Fruit fly (Drosophila melanogaster) Kc167 (cell line): ENCODE results near the gene CG17292.

ENCODE experiments used
- Myc ChIP-seq: fragments of >200 bp; optimal IDR thresholded peaks from 2 replicates; lab custom pipeline; 2017; ENCODE audit warnings: missing external identifiers
- Sin3A ChIP-seq: fragments of >200 bp; optimal IDR thresholded peaks from 2 replicates; lab custom pipeline; 2018; ENCODE audit warnings: missing external identifiers
- h ChIP-seq: fragments of >200 bp; optimal IDR thresholded peaks from 3 replicates; lab custom pipeline; 2018; ENCODE audit warnings: missing external identifiers
- insv ChIP-seq: fragments of >200 bp; optimal IDR thresholded peaks from 3 replicates; lab custom pipeline; 2018; ENCODE audit warnings: missing external identifiers
- psq ChIP-seq: fragments of >200 bp; optimal IDR thresholded peaks from 2 replicates; lab custom pipeline; 2017; ENCODE audit warnings: missing external identifiers
- ttk ChIP-seq: sonication (Bioruptor generic); optimal IDR thresholded peaks from 2 replicates; lab custom pipeline; 2017; ENCODE audit warnings: missing external identifiers

The CG17292 gene

DNA sequence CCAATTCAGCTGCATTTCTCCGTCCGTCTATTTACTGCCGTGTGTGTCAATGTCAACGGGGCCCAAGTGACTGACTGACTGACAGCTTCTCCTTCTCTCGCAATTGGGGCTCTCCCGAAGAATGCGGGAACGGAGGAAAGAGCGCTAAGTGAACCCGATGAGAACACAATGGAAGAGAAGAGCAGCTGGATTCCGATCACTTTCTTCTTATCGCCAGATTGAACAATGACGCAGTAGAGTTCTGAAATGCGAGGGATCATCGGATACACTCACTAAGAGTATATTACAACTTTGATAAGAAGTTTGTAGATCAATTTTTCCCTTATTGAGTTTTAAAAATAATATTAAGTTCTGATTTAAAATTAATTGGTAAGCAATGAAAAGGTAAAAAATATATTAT, 41.3 kb downstream of the CG17292 start, which contains the start of gene Naglu:
TSS of gene Naglu (minus strand) at position 339 of the 400 bp plus-strand sequence.
- TF ChIP-seq Sin3A (lab: Kevin White, UChicago) (no peak), Myc (lab: Kevin White, UChicago) (no peak), h (no peak), ttk (lab: Kevin White, UChicago) (no peak), insv (lab: Kevin White, UChicago) (no peak), psq (lab: Kevin White, UChicago) (no peak)

DNA sequence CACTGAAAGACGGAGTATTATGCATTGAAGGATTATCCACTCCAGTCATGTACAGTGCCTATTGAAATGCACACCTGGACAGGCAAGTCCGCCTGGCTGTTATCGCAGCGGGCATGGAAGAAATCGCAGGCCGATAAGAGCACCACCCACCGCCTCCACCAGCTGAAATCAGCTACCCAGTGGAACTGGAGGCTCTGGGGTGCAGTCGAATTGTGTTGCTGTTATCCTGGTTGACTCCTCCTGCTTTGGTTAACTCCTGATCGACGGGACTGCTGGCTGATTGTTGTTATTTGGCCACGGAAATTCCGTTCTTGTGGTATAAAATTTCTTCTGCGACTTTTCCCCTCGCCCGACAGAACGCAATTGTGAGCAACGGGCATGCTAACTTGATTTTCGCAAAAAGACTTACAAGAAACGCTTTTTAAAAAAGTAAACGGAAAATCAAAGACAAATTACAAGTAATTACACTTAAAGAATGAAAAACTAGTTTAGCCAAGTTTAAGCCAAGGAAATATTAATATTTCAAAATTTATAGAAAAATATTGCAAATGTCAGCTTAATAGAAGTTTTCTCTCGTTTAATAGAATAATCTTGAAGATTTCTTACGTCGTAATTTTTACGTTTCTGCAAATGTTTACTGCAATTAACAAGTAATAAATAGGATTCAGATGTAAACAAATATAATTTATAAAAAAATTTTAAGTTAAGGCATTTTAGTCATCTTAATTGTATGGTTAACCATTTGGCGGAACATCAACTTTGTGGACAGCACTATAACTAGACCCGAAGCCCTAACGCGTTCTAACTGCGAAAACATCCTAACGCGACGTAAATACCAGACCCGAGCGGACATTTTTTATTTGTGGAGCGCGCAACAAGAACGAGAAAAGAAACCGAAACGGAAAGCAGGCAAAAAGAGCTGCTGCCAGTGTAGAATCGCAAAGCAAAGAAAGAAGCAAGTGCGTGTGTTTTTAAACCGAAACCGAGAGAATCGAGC, 44.9 kb downstream of the CG17292 start, which contains the start of the genes CG13398 and Akap200:
TSS of gene CG13398 (minus strand) at position 370 of the 997 bp plus-strand sequence.
TSS of gene Akap200 (plus strand) at position 804 of the 997 bp plus-strand sequence.
- TF ChIP-seq insv (lab: Kevin White, UChicago) = no peak
- TF ChIP-seq ttk (lab: Kevin White, UChicago) = no peak
- no peak for TF ChIP-seq psq (lab: Kevin White, UChicago)

DNA sequence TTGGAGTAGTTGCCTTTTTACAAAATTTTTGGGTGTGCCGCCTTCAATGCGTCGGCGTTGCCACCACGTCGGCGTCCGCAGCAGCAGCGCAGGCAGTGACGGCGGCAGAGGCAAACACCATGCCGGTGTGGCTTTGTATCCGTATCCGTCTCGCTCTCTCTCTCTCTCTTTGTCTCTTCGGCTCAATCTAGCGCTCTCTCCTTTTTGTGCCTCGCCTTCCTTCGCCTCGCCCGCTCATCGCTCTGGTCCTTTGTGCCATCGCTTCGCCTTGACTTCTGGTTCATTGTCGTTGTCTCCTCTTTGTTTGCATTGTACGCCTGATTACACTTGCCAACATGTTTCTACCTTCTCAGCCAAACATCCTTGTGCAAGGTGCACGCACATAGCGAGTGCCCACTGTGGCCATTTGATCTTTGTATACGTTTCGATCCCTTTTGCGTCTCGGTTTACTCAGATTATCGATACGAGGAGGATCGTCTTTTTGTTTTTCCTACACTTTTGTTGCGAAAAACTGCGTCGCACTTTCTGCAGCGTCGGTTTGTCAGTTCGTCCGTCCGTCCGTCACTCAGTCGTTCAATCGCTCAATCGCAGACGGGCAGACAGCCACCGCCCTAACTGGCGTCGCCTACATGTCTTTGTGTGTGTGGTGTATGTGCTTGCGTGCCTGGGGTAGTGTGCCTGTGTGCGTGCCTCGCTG, 46.2 kb downstream of the CG17292 start:
- no peak for TF ChIP-seq Myc (lab: Kevin White, UChicago)
- no peak for TF ChIP-seq ttk (lab: Kevin White, UChicago)
- TF ChIP-seq Sin3A (lab: Kevin White, UChicago) = no peak
- no peak for TF ChIP-seq insv (lab: Kevin White, UChicago)
- no peak for TF ChIP-seq psq (lab: Kevin White, UChicago)
- no peak for TF ChIP-seq h

DNA sequence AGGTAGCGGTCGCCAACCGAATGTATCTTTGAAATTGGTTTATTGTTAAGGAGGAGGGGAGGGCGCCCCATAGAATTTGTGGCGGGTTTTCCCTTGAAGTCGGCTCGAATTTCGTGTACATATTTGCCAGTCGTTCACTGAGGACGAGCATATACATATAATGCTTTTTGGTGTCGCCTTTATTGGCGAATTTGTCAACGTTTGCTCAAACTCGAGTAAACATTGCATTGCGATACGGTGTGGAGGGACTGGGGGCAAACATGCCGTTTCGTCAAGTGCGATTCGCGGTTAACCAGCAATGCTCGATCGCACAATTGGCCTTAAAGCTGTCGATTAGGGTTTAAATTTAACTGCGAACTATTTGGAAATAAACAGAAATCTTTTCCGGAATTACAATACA, 47.3 kb downstream of the CG17292 start:
- TF ChIP-seq psq (lab: Kevin White, UChicago) (no peak), ttk (lab: Kevin White, UChicago) (no peak), insv (lab: Kevin White, UChicago) (no peak), h (no peak), Myc (lab: Kevin White, UChicago) (no peak), Sin3A (lab: Kevin White, UChicago) (no peak)

DNA sequence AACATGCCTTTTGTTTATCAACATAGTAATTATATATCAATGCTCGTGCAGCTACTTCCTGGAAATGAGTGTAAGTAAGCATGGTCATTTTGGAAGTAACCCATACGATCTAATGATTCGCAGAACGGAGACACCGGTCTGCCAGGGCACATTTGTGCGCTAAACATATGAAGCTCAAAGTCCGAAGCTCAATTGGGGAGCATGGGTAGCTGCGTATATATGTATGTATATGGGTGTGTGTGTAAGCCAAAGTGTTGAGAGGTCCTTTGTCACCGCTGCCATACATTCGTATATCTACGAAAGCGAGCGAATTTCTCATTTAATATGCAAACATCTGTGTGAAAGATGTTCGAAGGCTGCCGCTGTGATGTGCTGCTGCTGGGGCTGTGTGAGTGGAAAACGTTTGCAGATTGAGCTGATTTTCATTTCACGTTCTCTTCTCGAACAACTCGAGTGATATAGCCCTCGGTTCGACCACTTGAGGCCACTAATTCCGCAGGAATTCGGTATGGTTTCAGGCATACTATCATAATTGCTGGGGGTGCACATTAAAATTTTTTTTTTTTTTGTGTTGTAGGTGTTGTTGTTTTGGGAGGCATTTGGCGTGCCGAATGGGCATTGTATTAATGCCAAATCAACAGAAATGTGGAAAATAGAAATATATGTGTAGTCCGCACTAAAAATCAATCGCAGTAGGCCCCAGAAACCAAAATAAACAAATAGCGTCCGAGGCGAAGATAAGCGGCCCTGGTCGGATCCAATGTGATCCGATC, 48.0 kb downstream of the CG17292 start:
- TF ChIP-seq ttk (lab: Kevin White, UChicago) = no peak
- no peak for TF ChIP-seq Sin3A (lab: Kevin White, UChicago)
- TF ChIP-seq h = no peak

DNA sequence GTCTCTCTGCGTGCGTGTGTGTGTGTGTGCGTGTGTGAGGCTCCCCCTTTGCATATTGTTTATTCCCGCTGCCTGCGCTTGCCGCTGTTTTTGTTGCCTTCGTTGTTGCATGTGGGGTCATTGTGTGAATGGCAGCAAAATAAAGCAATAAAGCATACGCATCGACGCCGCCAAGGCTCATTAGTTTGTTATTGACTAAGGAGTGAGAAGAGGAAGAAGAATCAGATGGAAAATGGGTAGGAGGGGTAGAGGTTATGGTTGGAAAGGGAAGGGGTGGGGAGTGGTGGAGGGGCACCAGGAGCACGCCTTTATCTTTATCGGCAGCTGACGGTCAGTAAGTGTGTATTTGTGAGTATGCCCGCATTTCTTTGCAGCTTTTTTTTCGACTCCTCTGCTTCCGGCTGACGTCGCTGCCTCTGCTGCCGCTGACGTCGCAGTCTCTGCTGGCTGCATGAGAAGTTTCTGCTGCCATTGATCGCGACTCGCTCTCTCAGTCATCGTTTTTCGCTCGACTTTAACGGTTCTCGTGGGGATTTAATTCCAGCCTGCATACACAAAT, 49.2 kb downstream of the CG17292 start:
- TF ChIP-seq psq (lab: Kevin White, UChicago) = no peak

DNA sequence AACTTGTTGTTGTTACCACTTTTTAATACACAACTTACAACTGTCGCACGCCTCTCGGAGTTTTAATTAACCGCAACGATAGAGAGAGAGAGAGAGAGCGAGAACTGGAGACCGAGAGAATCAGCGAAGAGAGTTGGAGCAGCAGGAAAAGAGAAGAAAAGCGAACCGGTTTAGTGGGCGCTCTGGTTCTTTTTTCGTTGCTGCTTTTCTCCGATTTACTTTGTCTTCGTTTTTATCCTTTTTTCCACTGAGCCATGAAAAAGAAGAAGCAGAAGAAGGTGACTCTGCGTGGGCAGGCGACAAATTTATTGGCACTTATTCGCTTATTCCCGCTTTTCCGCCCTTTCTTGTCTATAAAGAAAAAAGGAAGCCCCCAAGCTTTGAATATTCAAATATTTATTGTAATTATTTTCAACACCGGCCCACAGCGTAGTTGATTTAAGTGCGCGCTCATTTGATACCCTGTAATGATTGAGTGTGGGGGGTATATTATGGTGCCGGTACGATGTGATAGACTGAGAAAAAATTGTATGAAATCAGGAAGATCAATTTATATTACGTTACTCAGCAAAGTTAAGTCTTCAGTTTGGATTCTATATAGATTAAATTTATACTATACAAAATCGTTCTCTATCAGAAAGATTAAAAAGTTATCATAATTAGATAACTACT, 50.1 kb downstream of the CG17292 start:
- no peak for TF ChIP-seq psq (lab: Kevin White, UChicago)
- TF ChIP-seq insv (lab: Kevin White, UChicago) = no peak
- no peak for TF ChIP-seq h
- no peak for TF ChIP-seq ttk (lab: Kevin White, UChicago)
- TF ChIP-seq Myc (lab: Kevin White, UChicago) = no peak
- no peak for TF ChIP-seq Sin3A (lab: Kevin White, UChicago)

DNA sequence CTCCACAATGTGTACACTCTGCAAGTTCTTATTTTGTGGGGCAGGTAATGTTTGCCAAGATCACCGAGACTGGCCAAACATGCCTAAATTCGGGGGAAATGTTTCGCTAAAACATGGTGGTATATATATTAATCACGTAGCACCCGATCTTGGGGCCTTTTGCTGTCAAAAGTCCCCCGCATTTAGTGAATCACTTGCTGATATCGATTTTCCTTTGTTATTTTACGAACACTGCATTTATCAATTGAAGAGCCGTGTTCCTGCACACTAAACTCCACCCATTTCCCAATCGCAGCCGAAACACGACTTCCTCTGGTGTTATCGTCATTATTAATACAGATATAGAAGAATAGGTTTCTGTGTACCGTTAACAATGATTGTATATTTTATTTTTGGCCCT, 51.5 kb downstream of the CG17292 start:
- no peak for TF ChIP-seq ttk (lab: Kevin White, UChicago)
- no peak for TF ChIP-seq h
- TF ChIP-seq Sin3A (lab: Kevin White, UChicago) = no peak
- no peak for TF ChIP-seq Myc (lab: Kevin White, UChicago)
- no peak for TF ChIP-seq insv (lab: Kevin White, UChicago)
- TF ChIP-seq psq (lab: Kevin White, UChicago) = no peak

DNA sequence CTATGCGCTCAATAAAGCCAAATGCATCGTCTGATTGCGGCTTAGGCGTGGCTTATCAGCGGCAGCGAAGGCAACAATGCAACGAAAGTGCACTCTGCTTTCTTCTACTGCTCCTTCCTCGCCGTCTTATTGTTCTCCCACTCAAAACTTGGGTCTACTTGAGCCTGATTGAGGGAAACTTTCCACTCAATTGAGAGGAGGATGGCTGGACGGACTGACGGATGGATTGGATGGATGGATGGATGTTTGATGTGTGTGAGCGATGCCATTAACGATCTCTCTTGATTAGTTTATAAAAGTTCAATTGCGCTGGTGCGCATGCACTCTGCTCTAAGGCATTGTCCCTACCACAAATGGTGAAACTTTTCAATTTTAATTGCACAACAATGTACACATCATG, 52.8 kb downstream of the CG17292 start:
- no peak for TF ChIP-seq Myc (lab: Kevin White, UChicago)
- no peak for TF ChIP-seq psq (lab: Kevin White, UChicago)
- TF ChIP-seq ttk (lab: Kevin White, UChicago) = no peak
- no peak for TF ChIP-seq insv (lab: Kevin White, UChicago)
- no peak for TF ChIP-seq Sin3A (lab: Kevin White, UChicago)
- no peak for TF ChIP-seq h

DNA sequence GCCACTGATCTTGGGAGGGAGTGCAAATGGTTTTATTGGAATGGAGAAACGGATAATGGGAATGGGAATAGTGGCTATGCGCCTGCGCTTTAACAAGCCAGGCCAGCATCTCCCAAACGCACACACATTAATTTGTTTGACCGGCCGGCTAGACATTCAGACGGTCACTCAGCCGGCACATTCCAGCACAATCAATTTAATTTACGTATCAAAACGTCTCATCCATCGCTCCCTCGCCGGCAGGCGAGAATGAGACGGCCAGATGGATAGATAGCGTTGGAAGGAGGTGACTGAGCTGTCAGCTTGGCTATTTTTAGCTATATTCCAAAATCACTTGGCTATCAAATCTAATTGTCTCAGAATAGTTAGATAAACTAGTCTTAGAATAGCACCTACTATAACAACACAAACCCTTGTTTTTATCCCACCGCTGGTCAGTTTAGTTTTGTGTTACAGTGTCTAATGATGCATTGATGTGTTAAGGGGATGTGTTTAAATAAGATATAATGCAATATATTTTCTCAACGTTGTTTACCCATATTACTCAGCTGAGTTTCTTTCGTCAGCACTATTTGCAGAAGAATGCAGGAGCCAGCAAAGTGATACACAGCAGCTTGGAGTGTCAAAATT, 53.3 kb downstream of the CG17292 start:
- no peak for TF ChIP-seq h
- TF ChIP-seq psq (lab: Kevin White, UChicago) = no peak
- TF ChIP-seq Sin3A (lab: Kevin White, UChicago) = no peak
- no peak for TF ChIP-seq ttk (lab: Kevin White, UChicago)
- TF ChIP-seq insv (lab: Kevin White, UChicago) = no peak
- TF ChIP-seq Myc (lab: Kevin White, UChicago) = no peak
